Worm (Caenorhabditis elegans): Measurements from ENCODE around the gene C53D6.4.

The C53D6.4 gene

ce11 chrIV:8994487-8994886 is 26.3 kb downstream of the C53D6.4 start:
- no peak for TF ChIP-seq elt-3 (tag; optimal IDR thresholded peaks at IDR 0.05)
- TF ChIP-seq elt-1 (tag; optimal IDR thresholded peaks at IDR 0.05; ENCODE audit: borderline replicate concordance, insufficient read depth) = no peak
- TF ChIP-seq nhr-237 (tag; optimal IDR thresholded peaks at IDR 0.05) = no peak
- no peak for TF ChIP-seq M03D4.4 (tag; optimal IDR thresholded peaks at IDR 0.05)
- TF ChIP-seq nhr-76 (tag; optimal IDR thresholded peaks at IDR 0.05) = no peak
- no peak for TF ChIP-seq ces-1 (GFP tag; optimal IDR thresholded peaks at IDR 0.05)
- no peak for TF ChIP-seq pha-4 (tag; optimal IDR thresholded peaks at IDR 0.05)
- no peak for TF ChIP-seq ceh-43 (GFP tag; optimal IDR thresholded peaks at IDR 0.05)
- TF ChIP-seq ceh-39 (tag; optimal IDR thresholded peaks at IDR 0.05) = no peak
- TF ChIP-seq blmp-1 (tag; optimal IDR thresholded peaks at IDR 0.05) = no peak
- TF ChIP-seq sem-2 (GFP tag; optimal IDR thresholded peaks at IDR 0.05) = no peak
- TF ChIP-seq ztf-11 (tag; optimal IDR thresholded peaks at IDR 0.05) = no peak
- TF ChIP-seq nhr-28 (tag; optimal IDR thresholded peaks at IDR 0.05) = no peak
- TF ChIP-seq lsy-2 (tag; optimal IDR thresholded peaks at IDR 0.05) = no peak
- TF ChIP-seq tbx-8 (GFP tag; optimal IDR thresholded peaks at IDR 0.05) = no peak
- no peak for TF ChIP-seq cnd-1 (tag; optimal IDR thresholded peaks at IDR 0.05)

- no peak for TF ChIP-seq sptf-1 (tag; optimal IDR thresholded peaks at IDR 0.05)
- TF ChIP-seq ham-2 (GFP tag; optimal IDR thresholded peaks at IDR 0.05) = no peak
- no peak for TF ChIP-seq unc-39 (tag; optimal IDR thresholded peaks at IDR 0.05)
- TF ChIP-seq ces-1 (GFP tag; optimal IDR thresholded peaks at IDR 0.05) = no peak
- TF ChIP-seq ceh-83 (GFP tag; optimal IDR thresholded peaks at IDR 0.05) = no peak
- TF ChIP-seq drap-1 (GFP tag; optimal IDR thresholded peaks at IDR 0.05) = no peak
- TF ChIP-seq zip-8 (tag; optimal IDR thresholded peaks at IDR 0.05) = no peak
- TF ChIP-seq flh-1 (GFP tag; optimal IDR thresholded peaks at IDR 0.05) = no peak
These were observed 28.0 kb downstream of the C53D6.4 start, which contains the start of gene mltn-12 for ce11 chrIV:8992786-8993185. Gene mltn-12 (plus strand): TSS chrIV:8993086.

DNA sequence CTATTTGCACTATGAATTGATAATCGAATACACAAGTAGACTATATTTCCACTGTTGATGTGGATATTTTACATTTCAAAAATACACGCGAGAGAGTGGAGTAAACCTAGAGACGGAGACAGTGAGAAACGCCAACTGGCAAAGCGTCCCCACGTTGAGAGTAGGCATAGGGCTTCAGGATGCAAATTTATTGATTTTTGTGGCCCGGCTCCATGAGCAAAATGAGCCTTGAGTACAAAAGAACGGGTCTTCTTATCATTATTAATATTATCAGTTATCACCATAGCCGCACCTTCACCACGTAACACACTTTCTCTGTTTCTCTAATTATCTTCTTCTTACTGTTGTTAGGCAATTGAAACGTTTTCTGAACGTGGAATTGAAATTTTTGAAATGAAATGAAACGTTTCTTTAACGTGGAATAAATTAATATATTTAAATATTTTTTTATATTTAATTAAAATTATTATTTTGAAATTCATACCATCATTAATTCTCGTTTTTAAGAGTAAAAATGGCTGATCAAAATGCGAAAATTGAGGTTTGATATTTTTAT is 33.9 kb downstream of the C53D6.4 start, which contains the start of gene bre-1:
bre-1 (plus strand) TSS at position 506 of the 556 bp plus-strand sequence.
- peak; percentile 91 for TF ChIP-seq hlh-1 (tag; optimal IDR thresholded peaks at IDR 0.05)
- TF ChIP-seq ham-2 (GFP tag; optimal IDR thresholded peaks at IDR 0.05) = no peak
- TF ChIP-seq mls-2 (tag; optimal IDR thresholded peaks at IDR 0.05) = no peak
- TF ChIP-seq sptf-1 (tag; optimal IDR thresholded peaks at IDR 0.05) = no peak
- TF ChIP-seq lin-32 (GFP tag; optimal IDR thresholded peaks at IDR 0.05) = no peak
- TF ChIP-seq ces-1 (GFP tag; optimal IDR thresholded peaks at IDR 0.05) = peak; percentile 10
- no peak for TF ChIP-seq unc-62 (GFP tag; optimal IDR thresholded peaks at IDR 0.05)

DNA sequence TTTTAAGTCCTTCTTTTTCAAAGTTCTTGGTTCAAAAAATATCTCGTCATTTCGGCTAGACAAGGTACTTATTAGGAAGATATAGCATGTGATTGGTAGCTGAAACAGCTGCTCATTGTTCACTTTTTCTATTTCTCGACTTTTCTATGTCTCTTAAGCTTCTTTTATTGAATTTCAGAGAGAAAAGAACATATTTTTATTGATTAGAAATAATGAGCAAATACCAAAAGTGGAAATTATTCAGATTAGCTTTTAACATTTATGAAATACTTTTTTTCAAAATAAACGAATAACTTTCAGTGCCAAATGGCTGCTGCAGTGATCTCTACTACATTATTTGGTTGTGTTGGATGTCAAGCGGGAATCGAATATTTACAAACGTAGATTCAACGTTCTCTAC is 36.2 kb downstream of the C53D6.4 start, which contains the start of gene nstp-1:
nstp-1 (plus strand) TSS at position 301 of the 400 bp plus-strand sequence.
- TF ChIP-seq zip-8 (tag; optimal IDR thresholded peaks at IDR 0.05) = no peak
- no peak for TF ChIP-seq unc-120 (tag; optimal IDR thresholded peaks at IDR 0.05; ENCODE audit: poor library complexity, severe bottlenecking)
- TF ChIP-seq nhr-28 (tag; optimal IDR thresholded peaks at IDR 0.05) = no peak
- no peak for TF ChIP-seq sem-2 (GFP tag; optimal IDR thresholded peaks at IDR 0.05)
- no peak for TF ChIP-seq nhr-2 (tag; optimal IDR thresholded peaks at IDR 0.05)
- no peak for TF ChIP-seq bed-3 (GFP tag; optimal IDR thresholded peaks at IDR 0.05)
- no peak for TF ChIP-seq ztf-11 (tag; optimal IDR thresholded peaks at IDR 0.05)
- no peak for TF ChIP-seq tbx-8 (GFP tag; optimal IDR thresholded peaks at IDR 0.05)
- no peak for TF ChIP-seq ces-1 (GFP tag; optimal IDR thresholded peaks at IDR 0.05)
- TF ChIP-seq lin-32 (GFP tag; optimal IDR thresholded peaks at IDR 0.05) = no peak
- TF ChIP-seq drap-1 (GFP tag; optimal IDR thresholded peaks at IDR 0.05) = no peak
- TF ChIP-seq nhr-76 (tag; optimal IDR thresholded peaks at IDR 0.05) = no peak
- TF ChIP-seq mep-1 (tag; optimal IDR thresholded peaks at IDR 0.05) = no peak

ce11 chrIV:8979695-8980094 is 41.0 kb downstream of the C53D6.4 start, which contains the start of gene col-119:
Gene col-119 (minus strand): TSS chrIV:8979795.
- TF ChIP-seq nhr-76 (tag; optimal IDR thresholded peaks at IDR 0.05) (no peak), nhr-28 (tag; optimal IDR thresholded peaks at IDR 0.05) (no peak), drap-1 (GFP tag; optimal IDR thresholded peaks at IDR 0.05) (no peak), ceh-39 (tag; optimal IDR thresholded peaks at IDR 0.05) (no peak), nhr-12 (tag; optimal IDR thresholded peaks at IDR 0.05) (no peak), tbx-8 (GFP tag; optimal IDR thresholded peaks at IDR 0.05) (no peak), ces-1 (GFP tag; optimal IDR thresholded peaks at IDR 0.05) (no peak), lsy-2 (tag; optimal IDR thresholded peaks at IDR 0.05) (no peak), mep-1 (tag; optimal IDR thresholded peaks at IDR 0.05) (no peak), elt-3 (tag; optimal IDR thresholded peaks at IDR 0.05) (no peak), ceh-83 (GFP tag; optimal IDR thresholded peaks at IDR 0.05) (no peak)
